Fruit fly (Drosophila melanogaster): ENCODE measurements around the gene CG17129.

Gene CG17129

dm6 chr3L:696404-697054, 16.4 kb upstream of the CG17129 start (continued):
- TF ChIP-seq H15 (GFP tag; IDR thresholded peaks at IDR 0.05) (peak; percentile 94), CG4360 (GFP tag; IDR thresholded peaks at IDR 0.05) (peak; percentile 88), CG34422 (GFP tag; IDR thresholded peaks at IDR 0.05) (peak; percentile 94), Bgb (GFP tag; IDR thresholded peaks at IDR 0.05; ENCODE audit: partially characterized antibody) (no peak), Mes4 (GFP tag; optimal IDR thresholded peaks at IDR 0.05) (peak; percentile 21), CG31365 (tag; optimal IDR thresholded peaks at IDR 0.05) (peak; percentile 85), pnt (GFP tag; optimal IDR thresholded peaks at IDR 0.05) (peak; percentile 65), wdn (GFP tag; IDR thresholded peaks at IDR 0.05) (peak; percentile 94), Trl (optimal IDR thresholded peaks at IDR 0.05) (no peak), Trl (GFP tag; optimal IDR thresholded peaks at IDR 0.05) (peak; percentile 61), CG8924 (tag; optimal IDR thresholded peaks at IDR 0.05) (peak; percentile 98), onecut (GFP tag; IDR thresholded peaks at IDR 0.05) (peak; percentile 95), jing (GFP tag; optimal IDR thresholded peaks at IDR 0.05) (peak; percentile 90), CG10366 (GFP tag; IDR thresholded peaks at IDR 0.05) (peak; percentile 93), stc (GFP tag; IDR thresholded peaks at IDR 0.05) (peak; percentile 93), ab (GFP tag; optimal IDR thresholded peaks at IDR 0.05) (peak; percentile 18), grau (tag; optimal IDR thresholded peaks at IDR 0.05) (peak; percentile 95), sd (tag; optimal IDR thresholded peaks at IDR 0.05) (peak; percentile 76), CG4854 (GFP tag; optimal IDR thresholded peaks at IDR 0.05) (peak; percentile 81), HHEX (GFP tag; optimal IDR thresholded peaks at IDR 0.05) (peak; percentile 96), insv (GFP tag; optimal IDR thresholded peaks at IDR 0.05) (peak in 1 of 2 experiments; percentile 47), Dip3 (GFP tag; optimal IDR thresholded peaks at IDR 0.05) (peak; percentile 65), Six4 (GFP tag; optimal IDR thresholded peaks at IDR 0.05) (peak; percentile 91), Camta (GFP tag; optimal IDR thresholded peaks at IDR 0.05) (peak; percentile 44), vvl (GFP tag; IDR thresholded peaks at IDR 0.05) (peak; percentile 98), dysf (GFP tag; IDR thresholded peaks at IDR 0.05) (peak; percentile 98), sob (GFP tag; IDR thresholded peaks at IDR 0.05) (peak; percentile 95), vnd (GFP tag; IDR thresholded peaks at IDR 0.05; ENCODE audit: partially characterized antibody) (no peak), Adf1 (GFP tag; IDR thresholded peaks at IDR 0.05) (peak; percentile 48), tx (GFP tag; optimal IDR thresholded peaks at IDR 0.05) (peak; percentile 26), Lpt (GFP tag; optimal IDR thresholded peaks at IDR 0.05) (no peak), sna (GFP tag; IDR thresholded peaks at IDR 0.05; ENCODE audit: partially characterized antibody) (no peak), eve (GFP tag; optimal IDR thresholded peaks at IDR 0.05) (no peak), CG9609 (GFP tag; optimal IDR thresholded peaks at IDR 0.05) (peak; percentile 37), CG4730 (GFP tag; IDR thresholded peaks at IDR 0.05) (peak; percentile 93), tin (GFP tag; optimal IDR thresholded peaks at IDR 0.05) (peak; percentile 96), Dbx (GFP tag; IDR thresholded peaks at IDR 0.05) (peak; percentile 94), lilli (GFP tag; optimal IDR thresholded peaks at IDR 0.05) (peak; percentile 84), hth (optimal IDR thresholded peaks at IDR 0.05) (no peak), trh (GFP tag; optimal IDR thresholded peaks at IDR 0.05) (peak; percentile 90), cg (GFP tag; optimal IDR thresholded peaks at IDR 0.05) (peak; percentile 84), sr (GFP tag; IDR thresholded peaks at IDR 0.05) (peak; percentile 83), ewg (GFP tag; optimal IDR thresholded peaks at IDR 0.05) (peak; percentile 88), Med (GFP tag) (peak; percentile 95), Jarid2 (GFP tag; optimal IDR thresholded peaks at IDR 0.05) (peak; percentile 82), CG11085 (GFP tag; IDR thresholded peaks at IDR 0.05) (peak; percentile 85), CTCF (GFP tag; optimal IDR thresholded peaks at IDR 0.05) (peak; percentile 54), CG33557 (GFP tag; optimal IDR thresholded peaks at IDR 0.05) (peak; percentile 92), CG1024 (GFP tag; IDR thresholded peaks at IDR 0.05) (peak; percentile 92), klu (GFP tag; IDR thresholded peaks at IDR 0.05) (peak; percentile 87), schlank (tag; optimal IDR thresholded peaks at IDR 0.05) (peak; percentile 87), CG34224 (GFP tag; IDR thresholded peaks at IDR 0.05; ENCODE audit: partially characterized antibody) (no peak), CG8478 (optimal IDR thresholded peaks at IDR 0.05) (no peak)
